Fruit fly (Drosophila melanogaster) whole organism, prepupa: ENCODE measurements around the gene blp.

Source experiments
- Blimp-1 ChIP-seq: fragments of 200-800 bp; sonication (Bioruptor generic); optimal IDR thresholded peaks from 3 replicates; lab custom pipeline; 2017; ENCODE audit warnings: missing biosample characterization, missing genetic modification characterization, mild to moderate bottlenecking, moderate library complexity, missing genetic modification reagents
- CG10631 ChIP-seq: fragments of 200-800 bp; sonication (Bioruptor generic); optimal IDR thresholded peaks from 2 replicates; lab custom pipeline; 2016; ENCODE audit warnings: missing biosample characterization, missing genetic modification characterization
- CG10669 ChIP-seq: fragments of 200-800 bp; sonication (Bioruptor generic); optimal IDR thresholded peaks from 3 replicates; lab custom pipeline; 2018; ENCODE audit warnings: missing biosample characterization, mild to moderate bottlenecking, missing genetic modification characterization, moderate library complexity
- CG11294 ChIP-seq: fragments of 200-800 bp; sonication (Bioruptor generic); IDR thresholded peaks from 2 replicates; pipeline ENCODE4 v1.3.6; 2022; ENCODE audit warnings: missing biosample characterization, missing genetic modification characterization
- CG15336 ChIP-seq: fragments of 200-800 bp; sonication (Bioruptor generic); IDR thresholded peaks from 2 replicates; pipeline ENCODE4 v1.3.6; 2022; ENCODE audit warnings: missing biosample characterization, missing genetic modification characterization
- CG1621 ChIP-seq: fragments of 200-800 bp; sonication (Bioruptor generic); optimal IDR thresholded peaks from 3 replicates; lab custom pipeline; 2018; ENCODE audit warnings: missing biosample characterization, mild to moderate bottlenecking, missing genetic modification characterization
- CG3032 ChIP-seq: fragments of 200-800 bp; optimal IDR thresholded peaks from 2 replicates; lab custom pipeline; 2019; ENCODE audit warnings: missing biosample characterization, mild to moderate bottlenecking, missing genetic modification characterization, moderate library complexity
- CG31627 ChIP-seq: fragments of 200-800 bp; sonication (Bioruptor generic); optimal IDR thresholded peaks from 3 replicates; lab custom pipeline; 2016; ENCODE audit warnings: missing biosample characterization, missing genetic modification characterization
- CG32006 ChIP-seq: fragments of 200-800 bp; sonication (Bioruptor generic); optimal IDR thresholded peaks from 3 replicates; lab custom pipeline; 2017; ENCODE audit warnings: missing biosample characterization, mild to moderate bottlenecking, missing genetic modification characterization
- CG3919 ChIP-seq: fragments of 200-800 bp; sonication (Bioruptor generic); optimal IDR thresholded peaks from 3 replicates; lab custom pipeline; 2016; ENCODE audit warnings: missing biosample characterization, missing genetic modification characterization
- CG4318 ChIP-seq: fragments of 200-800 bp; sonication (Bioruptor generic); optimal IDR thresholded peaks from 3 replicates; lab custom pipeline; 2017; ENCODE audit warnings: missing biosample characterization, mild to moderate bottlenecking, missing genetic modification characterization
- CG6163 ChIP-seq: fragments of 200-800 bp; sonication (Bioruptor generic); IDR thresholded peaks from 3 replicates; pipeline ENCODE4 v1.3.6; 2022; ENCODE audit warnings: missing biosample characterization, missing genetic modification characterization
- CG6276 ChIP-seq: fragments of 200-800 bp; sonication (Bioruptor generic); optimal IDR thresholded peaks from 2 replicates; lab custom pipeline; 2017; ENCODE audit warnings: missing biosample characterization, mild to moderate bottlenecking, missing genetic modification characterization
- CG6792 ChIP-seq: fragments of 200-800 bp; sonication (Bioruptor generic); optimal IDR thresholded peaks from 3 replicates; lab custom pipeline; 2016; ENCODE audit warnings: missing biosample characterization, missing genetic modification characterization
- CG6808 ChIP-seq: fragments of 200-800 bp; sonication (Bioruptor generic); optimal IDR thresholded peaks from 3 replicates; lab custom pipeline; 2017; ENCODE audit warnings: missing biosample characterization, missing genetic modification characterization, mild to moderate bottlenecking, moderate library complexity, missing genetic modification reagents
- CG6854 ChIP-seq: fragments of 200-800 bp; sonication (Bioruptor generic); optimal IDR thresholded peaks from 2 replicates; lab custom pipeline; 2017; ENCODE audit warnings: missing biosample characterization, mild to moderate bottlenecking, missing genetic modification characterization
- CG7368 ChIP-seq: fragments of 200-800 bp; sonication (Bioruptor generic); optimal IDR thresholded peaks from 3 replicates; lab custom pipeline; 2016; ENCODE audit warnings: missing biosample characterization, missing genetic modification characterization
- CG8119 ChIP-seq: fragments of 200-800 bp; sonication (Bioruptor generic); IDR thresholded peaks from 3 replicates; pipeline ENCODE4 v1.3.6; 2022; ENCODE audit warnings: missing biosample characterization, missing genetic modification characterization
- CG8319 ChIP-seq: fragments of 200-800 bp; sonication (Bioruptor generic); optimal IDR thresholded peaks from 3 replicates; lab custom pipeline; 2016; ENCODE audit warnings: missing biosample characterization, missing genetic modification characterization
- Eip75B ChIP-seq: fragments of 200-800 bp; sonication (Bioruptor generic); optimal IDR thresholded peaks from 3 replicates; lab custom pipeline; 2016; ENCODE audit warnings: missing biosample characterization, missing genetic modification characterization
- Eip78C ChIP-seq: fragments of 200-800 bp; sonication (Bioruptor generic); peaks from one replicate; lab custom pipeline; 2016; ENCODE audit warnings: missing biosample characterization, missing genetic modification characterization
- Eip93F ChIP-seq: fragments of 200-800 bp; sonication (Bioruptor generic); optimal IDR thresholded peaks from 2 replicates; lab custom pipeline; 2016; ENCODE audit warnings: missing biosample characterization, mild to moderate bottlenecking, missing genetic modification characterization
- Ets21C ChIP-seq: fragments of 200-800 bp; sonication (Bioruptor generic); optimal IDR thresholded peaks from 3 replicates; lab custom pipeline; 2016; ENCODE audit warnings: missing biosample characterization, missing genetic modification characterization
- Ets96B ChIP-seq: fragments of 200-800 bp; optimal IDR thresholded peaks from 2 replicates; lab custom pipeline; 2019; ENCODE audit warnings: missing biosample characterization, mild to moderate bottlenecking, missing genetic modification characterization, moderate library complexity
- Gug ChIP-seq: fragments of 200-800 bp; sonication (Bioruptor generic); IDR thresholded peaks from 2 replicates; pipeline ENCODE4 v1.3.6; 2022; ENCODE audit warnings: missing biosample characterization, missing genetic modification characterization
- Hr38 ChIP-seq: sonication (Bioruptor generic); optimal IDR thresholded peaks from 2 replicates; lab custom pipeline; 2016; ENCODE audit warnings: missing biosample characterization, missing genetic modification characterization
- Hr39 ChIP-seq: fragments of 200-800 bp; sonication (Bioruptor generic); optimal IDR thresholded peaks from 2 replicates; lab custom pipeline; 2016; ENCODE audit warnings: missing biosample characterization, missing genetic modification characterization
- Hr4 ChIP-seq: fragments of 200-800 bp; sonication (Bioruptor generic); optimal IDR thresholded peaks from 3 replicates; lab custom pipeline; 2016; ENCODE audit warnings: missing biosample characterization, missing genetic modification characterization
- Lpt ChIP-seq: fragments of 200-800 bp; sonication (Bioruptor generic); optimal IDR thresholded peaks from 3 replicates; lab custom pipeline; 2016; ENCODE audit warnings: missing biosample characterization, missing genetic modification characterization
- Met ChIP-seq: fragments of 200-800 bp; sonication (Bioruptor generic); optimal IDR thresholded peaks from 3 replicates; lab custom pipeline; 2016; ENCODE audit warnings: missing biosample characterization, missing genetic modification characterization
- OdsH ChIP-seq: fragments of 200-800 bp; sonication (Bioruptor generic); optimal IDR thresholded peaks from 3 replicates; lab custom pipeline; 2016; ENCODE audit warnings: missing biosample characterization, missing genetic modification characterization
- Sox102F ChIP-seq: fragments of 200-800 bp; sonication (Bioruptor generic); optimal IDR thresholded peaks from 2 replicates; lab custom pipeline; 2016; ENCODE audit warnings: missing biosample characterization, mild to moderate bottlenecking, missing genetic modification characterization
- achi ChIP-seq: fragments of 200-800 bp; sonication (Bioruptor generic); optimal IDR thresholded peaks from 3 replicates; lab custom pipeline; 2016; ENCODE audit warnings: missing biosample characterization, missing genetic modification characterization
- acj6 ChIP-seq: fragments of 200-800 bp; sonication (Bioruptor generic); optimal IDR thresholded peaks from 3 replicates; lab custom pipeline; 2016; ENCODE audit warnings: missing biosample characterization, missing genetic modification characterization
- eg ChIP-seq: fragments of 200-800 bp; sonication (Bioruptor generic); IDR thresholded peaks from 3 replicates; pipeline ENCODE4 v1.3.6; 2022; ENCODE audit warnings: missing biosample characterization, missing genetic modification characterization
- fkh ChIP-seq: fragments of 200-800 bp; sonication (Bioruptor generic); optimal IDR thresholded peaks from 3 replicates; lab custom pipeline; 2017; ENCODE audit warnings: missing biosample characterization, mild to moderate bottlenecking, missing genetic modification characterization, moderate library complexity
- lz ChIP-seq: fragments of 200-800 bp; sonication (Bioruptor generic); optimal IDR thresholded peaks from 3 replicates; lab custom pipeline; 2016; ENCODE audit warnings: missing biosample characterization, missing genetic modification characterization
- net ChIP-seq: fragments of 200-800 bp; sonication (Bioruptor generic); optimal IDR thresholded peaks from 3 replicates; lab custom pipeline; 2016; ENCODE audit warnings: missing biosample characterization, missing genetic modification characterization
- pdm3 ChIP-seq: fragments of 200-800 bp; sonication (Bioruptor generic); optimal IDR thresholded peaks from 3 replicates; lab custom pipeline; 2016; ENCODE audit warnings: missing biosample characterization, missing genetic modification characterization
- salr ChIP-seq, 2 experiments: fragments of 200-800 bp; sonication (Bioruptor generic); optimal IDR thresholded peaks; 3 replicates each; lab custom pipeline; 2016 to 2018; ENCODE audit warnings: missing biosample characterization in 2 of 2, missing genetic modification characterization in 2 of 2, mild to moderate bottlenecking in 1 of 2
- spab ChIP-seq: fragments of 200-800 bp; sonication (Bioruptor generic); optimal IDR thresholded peaks from 2 replicates; lab custom pipeline; 2017; ENCODE audit warnings: missing biosample characterization, mild to moderate bottlenecking, missing genetic modification characterization, missing genetic modification reagents
- ss ChIP-seq, 2 experiments: fragments of 200-800 bp; sonication (Bioruptor generic); optimal IDR thresholded peaks; 2 replicates in 1 of 2; 3 replicates in 1 of 2; lab custom pipeline; 2017 to 2018; ENCODE audit warnings: mild to moderate bottlenecking in 2 of 2, missing biosample characterization in 2 of 2, missing genetic modification characterization in 2 of 2, moderate library complexity in 1 of 2
- svp ChIP-seq: fragments of 200-800 bp; sonication (Bioruptor generic); peaks from one replicate; lab custom pipeline; 2016; ENCODE audit warnings: missing biosample characterization, missing genetic modification characterization
- topi ChIP-seq: fragments of 200-800 bp; sonication (Bioruptor generic); optimal IDR thresholded peaks from 3 replicates; lab custom pipeline; 2016; ENCODE audit warnings: missing biosample characterization, missing genetic modification characterization

blp gene

DNA sequence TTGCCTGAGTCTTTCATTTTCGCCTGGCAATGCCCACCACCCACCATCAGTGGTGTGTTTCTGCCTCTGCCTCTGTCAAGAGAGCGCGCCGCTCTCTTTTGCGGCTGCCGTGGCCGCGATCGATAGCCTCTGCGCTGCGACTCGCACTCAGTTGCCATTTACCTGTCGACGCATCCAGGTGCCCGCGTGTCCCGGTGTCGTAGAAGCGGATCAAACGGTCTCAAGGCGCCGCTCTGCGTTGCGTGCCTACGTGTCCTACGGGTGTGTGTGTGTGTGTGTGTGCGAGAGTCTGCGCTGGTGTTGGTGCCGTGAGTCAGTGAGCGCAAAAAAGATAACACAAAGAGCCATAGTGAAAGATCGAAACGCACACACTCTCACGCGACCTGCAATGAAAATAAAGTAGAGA is 12.9 kb upstream of the blp start, which contains the start of gene Fbxl7 (continued):
- TF ChIP-seq acj6 (GFP tag; lab: Kevin White, UChicago) = no peak
- peak; percentile 51 to 81 for TF ChIP-seq ss (GFP tag; optimal IDR thresholded peaks at IDR 0.05; lab: Kevin White, UChicago)
- TF ChIP-seq Ets21C (GFP tag; lab: Kevin White, UChicago) = no peak
- TF ChIP-seq Met (GFP tag; lab: Kevin White, UChicago) = no peak
- TF ChIP-seq Sox102F (GFP tag; lab: Kevin White, UChicago) = peak; percentile 20
- no peak for TF ChIP-seq CG6808 (GFP tag; lab: Kevin White, UChicago)
- TF ChIP-seq achi (GFP tag; lab: Kevin White, UChicago) = no peak
- no peak for TF ChIP-seq CG32006 (GFP tag; lab: Kevin White, UChicago)
- TF ChIP-seq pdm3 = no peak
- no peak for TF ChIP-seq CG3919 (GFP tag; lab: Kevin White, UChicago)
- no peak for TF ChIP-seq Eip93F

DNA sequence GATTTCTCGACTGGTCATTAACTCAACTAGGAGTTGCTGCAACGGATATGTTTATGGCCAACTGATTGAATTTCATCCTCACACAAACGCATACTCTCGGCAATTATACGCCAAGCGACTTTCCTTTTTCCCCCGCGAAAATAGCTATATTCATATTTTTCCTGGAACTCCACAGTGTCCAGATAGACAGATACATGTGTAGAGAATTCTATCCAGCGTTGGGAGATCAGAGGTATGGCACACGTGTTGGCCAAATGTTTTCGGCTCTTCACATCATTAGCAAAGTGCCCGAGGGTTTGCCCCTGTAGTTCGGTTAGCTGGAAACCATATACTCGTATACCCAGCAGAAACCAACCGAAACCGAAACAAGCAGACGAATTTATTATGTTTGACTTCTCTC is 11.9 kb upstream of the blp start:
- TF ChIP-seq ss (GFP tag; optimal IDR thresholded peaks at IDR 0.05; lab: Kevin White, UChicago) (no peak), CG1621 (no peak), CG10669 (GFP tag; lab: Kevin White, UChicago) (no peak), Blimp-1 (GFP tag; lab: Kevin White, UChicago) (no peak), CG11294 (GFP tag; lab: Robert Waterston, UW) (no peak), Ets21C (GFP tag; lab: Kevin White, UChicago) (no peak), Hr38 (GFP tag; lab: Kevin White, UChicago) (no peak), CG10631 (GFP tag; lab: Kevin White, UChicago) (no peak), svp (GFP tag; lab: Kevin White, UChicago) (no peak), Met (GFP tag; lab: Kevin White, UChicago) (no peak), CG3032 (tag; lab: Kevin White, UChicago) (no peak), CG8319 (no peak), Hr39 (GFP tag; lab: Kevin White, UChicago) (no peak), CG6854 (GFP tag; lab: Kevin White, UChicago) (no peak), Eip93F (no peak), CG6163 (GFP tag; lab: Robert Waterston, UW) (no peak), Gug (no peak), lz (no peak), topi (GFP tag; lab: Kevin White, UChicago) (no peak), CG6792 (GFP tag; lab: Kevin White, UChicago) (no peak)

DNA sequence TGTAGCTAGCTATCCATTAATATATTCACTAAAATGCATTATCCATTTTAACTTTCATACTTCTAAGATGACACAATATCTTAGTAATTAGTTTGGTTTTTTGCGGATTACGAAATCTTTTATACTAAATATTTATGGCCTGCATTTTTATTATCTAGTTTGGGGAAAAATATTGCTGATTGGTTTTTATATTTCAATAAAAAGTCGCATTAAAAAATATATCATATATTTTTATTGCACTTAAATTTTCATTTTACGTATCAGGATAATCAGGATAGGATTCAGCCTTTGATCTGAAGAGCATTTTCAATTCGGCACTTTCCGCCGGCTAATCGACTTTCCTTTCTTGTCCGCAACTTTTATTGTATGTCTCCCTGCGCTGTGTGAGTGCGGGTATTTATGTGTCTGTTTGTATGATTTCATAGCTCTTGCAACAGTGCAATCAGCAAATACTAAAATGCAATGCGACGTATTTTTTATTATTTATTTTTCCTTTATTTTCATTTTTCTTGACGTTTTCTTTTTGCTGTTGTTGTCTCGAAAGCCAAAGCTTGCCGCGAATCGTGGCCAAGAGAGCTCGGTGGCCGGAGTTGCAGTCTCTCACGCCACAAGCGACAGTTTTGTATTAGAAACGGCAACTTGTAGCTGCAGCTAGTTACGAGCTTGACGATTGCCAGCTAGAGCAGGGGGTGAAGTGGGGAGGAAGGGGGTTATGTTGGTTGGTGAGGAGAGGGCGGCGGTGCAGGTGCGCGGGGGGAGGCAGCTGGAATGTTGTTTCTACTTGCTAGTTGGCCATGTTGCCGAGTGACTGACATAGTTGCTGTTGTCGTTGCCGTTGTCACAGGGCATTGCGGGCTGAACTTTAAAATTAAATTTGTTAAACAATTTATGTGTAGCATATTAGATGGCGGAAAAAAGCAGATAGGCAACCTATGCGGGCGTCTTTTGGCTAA is 10.7 kb upstream of the blp start:
- TF ChIP-seq Hr4 (GFP tag; lab: Kevin White, UChicago) (peak; percentile 62), Ets96B (tag; lab: Kevin White, UChicago) (no peak), Lpt (GFP tag; lab: Kevin White, UChicago) (peak; percentile 0), spab (GFP tag; lab: Kevin White, UChicago) (no peak), eg (peak; percentile 72; the same call in 2 of the 3 replicates), Blimp-1 (GFP tag; lab: Kevin White, UChicago) (no peak), CG6163 (GFP tag; lab: Robert Waterston, UW) (0 out of 3 replicates have a peak, but pooled peaks have one; percentile 22), Sox102F (GFP tag; lab: Kevin White, UChicago) (no peak), svp (GFP tag; lab: Kevin White, UChicago) (peak; percentile 47), CG3032 (tag; lab: Kevin White, UChicago) (no peak), OdsH (peak; percentile 17), Hr38 (GFP tag; lab: Kevin White, UChicago) (no peak), salr (GFP tag; optimal IDR thresholded peaks at IDR 0.05; lab: Kevin White, UChicago) (peak in 1 of 2 experiments; percentile 60), lz (no peak), CG6276 (GFP tag; lab: Kevin White, UChicago) (peak; percentile 62), CG32006 (GFP tag; lab: Kevin White, UChicago) (peak; percentile 83), ss (GFP tag; optimal IDR thresholded peaks at IDR 0.05; lab: Kevin White, UChicago) (no peak), CG31627 (no peak), Gug (peak; percentile 10; the same call in 1 of the 2 replicates), fkh (GFP tag; lab: Kevin White, UChicago) (no peak), net (GFP tag; lab: Kevin White, UChicago) (no peak), CG6792 (GFP tag; lab: Kevin White, UChicago) (no peak), CG6808 (GFP tag; lab: Kevin White, UChicago) (no peak), Eip75B (GFP tag; lab: Kevin White, UChicago) (no peak), CG8119 (peak; percentile 62; the same call in 2 of the 3 replicates), CG4318 (peak; percentile 71), Eip78C (GFP tag; lab: Kevin White, UChicago) (peak; percentile 70), CG15336 (GFP tag; lab: Robert Waterston, UW) (peak; percentile 12; the same call in 1 of the 2 replicates), CG7368 (GFP tag; lab: Kevin White, UChicago) (no peak)
